Fruit fly (Drosophila melanogaster) Kc167 (cell line): ENCODE measurements around the gene CecA2.

Experiments used
- Myc ChIP-seq: fragments of >200 bp; optimal IDR thresholded peaks from 2 replicates; lab custom pipeline; 2017; ENCODE audit warnings: missing external identifiers
- psq ChIP-seq: fragments of >200 bp; optimal IDR thresholded peaks from 2 replicates; lab custom pipeline; 2017; ENCODE audit warnings: missing external identifiers
- ttk ChIP-seq: sonication (Bioruptor generic); optimal IDR thresholded peaks from 2 replicates; lab custom pipeline; 2017; ENCODE audit warnings: missing external identifiers

DNA sequence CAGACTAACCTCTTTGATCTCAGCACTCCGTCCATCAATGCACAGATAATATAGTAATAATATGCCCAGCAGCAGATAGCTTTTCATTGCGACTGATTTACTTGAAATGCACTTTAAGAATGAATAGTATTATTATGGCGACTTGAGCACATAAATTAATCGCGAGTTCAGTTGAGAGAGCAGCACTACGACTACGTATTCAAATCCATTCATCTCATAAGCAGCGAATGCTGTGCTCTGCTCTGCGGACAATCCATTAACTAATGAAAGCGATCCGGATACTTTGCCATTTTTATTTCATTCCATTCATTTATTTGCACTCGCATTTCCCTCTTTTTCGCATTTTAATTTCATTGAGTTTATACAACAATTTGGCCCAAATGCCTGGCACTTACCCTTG lies 25.7 kb downstream of the CecA2 start, which contains the start of gene CG43448:
- TF ChIP-seq psq (lab: Kevin White, UChicago) (no peak), Myc (lab: Kevin White, UChicago) (no peak), ttk (lab: Kevin White, UChicago) (no peak)
